Worm (Caenorhabditis elegans) whole organism, late embryonic: ENCODE data around the gene npp-23.

Source experiments
- C08G9.2 ChIP-seq: sonication (generic microtip); optimal IDR thresholded peaks from 2 replicates; lab custom pipeline; 2016; ENCODE audit warnings: mild to moderate bottlenecking, missing genetic modification characterization, moderate library complexity, missing compliant biosample characterization
- K09A11.1 ChIP-seq: sonication (generic microtip); optimal IDR thresholded peaks from 2 replicates; lab custom pipeline; 2017; ENCODE audit warnings: antibody characterized with exemption, mild to moderate bottlenecking, missing genetic modification characterization, missing compliant biosample characterization; ENCODE audit not compliant: insufficient read depth
- dve-1 ChIP-seq: sonication (generic microtip); optimal IDR thresholded peaks from 2 replicates; lab custom pipeline; 2017; ENCODE audit warnings: antibody characterized with exemption, mild to moderate bottlenecking, missing genetic modification characterization, missing compliant biosample characterization
- pha-4 ChIP-seq: fragments of 150-350 bp; optimal IDR thresholded peaks from 2 replicates; lab custom pipeline; 2018; ENCODE audit warnings: missing biosample characterization, missing genetic modification reagents, missing genetic modification characterization
- sox-4 ChIP-seq: sonication (generic microtip); optimal IDR thresholded peaks from 2 replicates; lab custom pipeline; 2017; ENCODE audit warnings: mild to moderate bottlenecking, missing genetic modification characterization, inconsistent platforms, missing compliant biosample characterization

DNA sequence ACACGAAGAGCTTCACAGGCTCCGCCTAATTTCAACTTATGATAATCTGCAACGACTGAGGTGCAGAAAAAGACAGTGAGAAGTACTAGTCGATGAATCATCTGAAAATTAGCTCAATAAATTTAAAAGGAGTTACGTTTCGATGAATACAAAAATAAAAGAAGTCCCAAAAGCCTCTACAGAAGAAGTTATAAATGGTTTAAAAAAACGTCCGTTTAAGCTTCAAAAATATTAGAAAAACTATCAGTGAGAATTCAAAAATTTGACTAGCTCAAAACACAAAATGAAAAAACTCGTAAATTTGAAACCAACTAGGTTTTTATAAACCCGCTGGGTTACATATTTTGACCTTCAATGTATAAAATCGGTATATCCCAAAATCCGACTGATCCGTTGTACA, 13.5 kb downstream of the npp-23 start, which contains the start of gene T11B7.5:
- TF ChIP-seq sox-4 (tag; lab: Kevin White, UChicago) = no peak
- TF ChIP-seq K09A11.1 (tag; lab: Kevin White, UChicago) = no peak
- no peak for TF ChIP-seq C08G9.2 (tag; lab: Kevin White, UChicago)
- no peak for TF ChIP-seq pha-4 (tag; lab: Kevin White, UChicago)
- no peak for TF ChIP-seq dve-1 (tag; lab: Kevin White, UChicago)
